Fruit fly (Drosophila melanogaster) S2 (cell line): Measurements from ENCODE around the gene TwdlF.

Experiments used
- CG8478 ChIP-seq: fragments of >200 bp; optimal IDR thresholded peaks from 2 replicates; lab custom pipeline; 2018
- CTCF ChIP-seq, 2 experiments: fragments of >200 bp; optimal IDR thresholded peaks; 2 replicates each; lab custom pipeline; 2018

DNA sequence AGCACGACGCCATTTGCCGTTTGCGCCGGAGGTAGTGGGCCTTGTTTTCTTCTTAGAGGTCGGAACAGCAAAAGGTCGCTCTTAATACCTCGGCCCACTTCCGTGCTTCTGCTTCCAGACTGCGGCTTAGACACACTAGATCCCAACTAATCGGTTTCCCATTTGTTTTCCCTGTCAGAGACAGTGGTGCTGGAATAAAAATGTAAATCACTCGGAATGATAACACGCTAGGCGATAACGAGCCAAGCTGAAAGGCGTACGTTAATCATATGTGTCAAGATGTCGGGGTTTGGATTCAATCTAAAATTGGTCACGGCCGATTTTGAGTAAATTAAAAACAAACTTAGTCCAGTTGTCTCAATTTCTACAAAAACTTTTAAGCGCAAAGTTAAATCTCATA lies 47.9 kb downstream of the TwdlF start, which contains the start of gene Nepl11:
- TF ChIP-seq CG8478 = no peak
- TF ChIP-seq CTCF (optimal IDR thresholded peaks at IDR 0.05; lab: Kevin White, UChicago) = no peak
